Worm (Caenorhabditis elegans) whole organism, midembryonic: ENCODE measurements around the gene F19B6.10.

Experiments
- T22C8.4 ChIP-seq: fragments of 200-800 bp; sonication (Bioruptor generic); IDR thresholded peaks from 2 replicates; pipeline ENCODE4 v1.3.6; 2022; ENCODE audit warnings: missing genetic modification characterization, missing compliant biosample characterization
- cog-1 ChIP-seq: sonication (generic microtip); optimal IDR thresholded peaks from 2 replicates; lab custom pipeline; 2016; ENCODE audit warnings: missing genetic modification characterization, missing compliant biosample characterization
- flt-1 ChIP-seq: fragments of 200-800 bp; sonication (Bioruptor generic); IDR thresholded peaks from 2 replicates; pipeline ENCODE4 v1.3.6; 2022; ENCODE audit warnings: missing genetic modification characterization, missing compliant biosample characterization
- klf-2 ChIP-seq: fragments of 200-800 bp; sonication (Bioruptor generic); conservative IDR thresholded peaks from 2 replicates; pipeline ENCODE4 v1.3.6; 2022; ENCODE audit warnings: missing genetic modification reagents, missing genetic modification characterization, missing compliant biosample characterization
- med-1 ChIP-seq: sonication (generic microtip); optimal IDR thresholded peaks from 2 replicates; lab custom pipeline; 2017; ENCODE audit warnings: missing genetic modification characterization, mild to moderate bottlenecking, missing compliant biosample characterization, antibody characterized with exemption, missing genetic modification reagents; ENCODE audit not compliant: insufficient read depth
- ref-1 ChIP-seq: fragments of 200-800 bp; sonication (Bioruptor generic); conservative IDR thresholded peaks from 2 replicates; pipeline ENCODE4 v1.3.6; 2022; ENCODE audit warnings: missing genetic modification reagents, missing genetic modification characterization, missing compliant biosample characterization
- tab-1 ChIP-seq: fragments of 200-800 bp; sonication (Bioruptor generic); IDR thresholded peaks from 2 replicates; pipeline ENCODE4 v1.3.6; 2022; ENCODE audit warnings: missing genetic modification characterization, missing compliant biosample characterization
- ztf-23 ChIP-seq: fragments of 200-800 bp; sonication (Bioruptor generic); IDR thresholded peaks from 2 replicates; pipeline ENCODE4 v1.3.6; 2022; ENCODE audit warnings: missing genetic modification reagents, missing genetic modification characterization, missing compliant biosample characterization
- ztf-29 ChIP-seq: fragments of 200-800 bp; sonication (Bioruptor generic); IDR thresholded peaks from 2 replicates; pipeline ENCODE4 v1.3.6; 2022; ENCODE audit warnings: missing genetic modification reagents, missing genetic modification characterization, missing compliant biosample characterization

The F19B6.10 gene

DNA sequence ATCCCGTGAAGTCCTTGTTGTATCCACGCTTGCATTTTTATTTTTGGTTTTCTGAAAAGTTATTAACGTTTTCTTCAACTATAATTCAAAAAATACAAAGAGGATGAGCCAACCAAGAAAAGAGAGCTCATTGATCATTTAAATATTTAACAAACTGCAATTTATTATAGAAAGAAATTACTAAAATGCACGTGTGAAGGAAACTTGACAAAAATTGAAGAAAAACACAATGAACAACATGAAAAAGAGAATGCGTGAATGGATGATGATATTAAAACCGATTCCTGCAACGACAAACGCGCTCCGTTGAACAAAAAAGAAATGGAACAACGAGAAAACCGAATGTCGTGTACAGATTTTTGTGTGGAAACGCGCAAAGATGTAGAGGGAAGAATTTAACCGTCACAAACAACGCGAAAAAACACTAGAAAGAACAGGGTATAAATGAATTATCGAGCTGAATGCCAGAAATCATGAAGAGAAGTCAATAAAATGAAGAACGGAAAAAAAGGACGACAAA lies 6.1 kb upstream of the F19B6.10 start, which contains the start of gene ufd-1:
ufd-1 (minus strand) TSS at position 51 of the 520 bp plus-strand sequence.
- no peak for TF ChIP-seq ref-1
- no peak for TF ChIP-seq ztf-29 (GFP tag; lab: Robert Waterston, UW)
- no peak for TF ChIP-seq klf-2 (GFP tag; lab: Robert Waterston, UW)
- TF ChIP-seq T22C8.4 (GFP tag; lab: Robert Waterston, UW): no peak
- TF ChIP-seq med-1 (GFP tag; lab: Kevin White, UChicago): no peak
- no peak for TF ChIP-seq tab-1 (GFP tag; lab: Robert Waterston, UW)
- no peak for TF ChIP-seq flt-1
- no peak for TF ChIP-seq ztf-23 (GFP tag; lab: Robert Waterston, UW)
- TF ChIP-seq cog-1 (tag; lab: Kevin White, UChicago): no peak

DNA sequence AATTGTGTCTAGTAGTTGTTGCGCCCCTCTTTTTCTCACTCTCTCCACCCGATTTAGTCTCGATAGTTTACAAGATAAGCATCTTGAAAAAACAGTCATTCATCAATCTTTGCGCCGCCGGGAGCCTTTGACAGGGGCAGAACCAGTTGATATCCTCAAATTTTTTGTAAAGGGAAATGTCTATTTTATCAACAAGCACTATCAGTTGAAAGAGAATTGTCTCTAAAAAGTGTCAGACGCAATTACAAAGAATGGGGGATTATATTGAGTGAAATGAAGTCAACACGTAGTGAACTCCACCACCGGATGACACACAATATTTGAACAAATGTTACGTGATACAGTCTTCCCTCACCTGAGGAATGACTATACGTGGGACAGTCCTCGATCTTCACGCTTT lies 2.9 kb upstream of the F19B6.10 start:
- TF ChIP-seq ztf-23 (GFP tag; lab: Robert Waterston, UW) (no peak), T22C8.4 (GFP tag; lab: Robert Waterston, UW) (no peak), ref-1 (no peak), flt-1 (no peak), med-1 (GFP tag; lab: Kevin White, UChicago) (no peak), ztf-29 (GFP tag; lab: Robert Waterston, UW) (no peak), cog-1 (tag; lab: Kevin White, UChicago) (no peak), klf-2 (GFP tag; lab: Robert Waterston, UW) (no peak)

DNA sequence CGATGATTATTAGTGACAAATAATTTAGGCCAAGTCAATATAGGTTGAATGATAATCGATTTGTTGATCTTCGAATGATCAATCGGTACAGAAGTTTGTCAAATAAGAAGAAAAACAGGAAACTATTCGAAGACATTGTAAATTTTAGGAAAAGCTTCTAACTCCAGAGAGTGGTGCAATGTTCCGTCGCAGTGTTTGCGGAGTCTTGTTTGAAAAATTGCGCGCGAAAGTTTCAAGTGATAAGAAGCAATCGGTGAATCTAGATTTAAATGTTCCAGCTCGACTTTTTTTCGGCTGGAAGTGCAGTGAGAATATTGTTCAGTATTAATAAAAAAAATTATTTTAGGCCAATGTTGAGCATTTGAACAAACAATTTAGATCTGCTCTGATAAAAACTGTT lies 2.3 kb upstream of the F19B6.10 start:
- TF ChIP-seq flt-1: no peak

DNA sequence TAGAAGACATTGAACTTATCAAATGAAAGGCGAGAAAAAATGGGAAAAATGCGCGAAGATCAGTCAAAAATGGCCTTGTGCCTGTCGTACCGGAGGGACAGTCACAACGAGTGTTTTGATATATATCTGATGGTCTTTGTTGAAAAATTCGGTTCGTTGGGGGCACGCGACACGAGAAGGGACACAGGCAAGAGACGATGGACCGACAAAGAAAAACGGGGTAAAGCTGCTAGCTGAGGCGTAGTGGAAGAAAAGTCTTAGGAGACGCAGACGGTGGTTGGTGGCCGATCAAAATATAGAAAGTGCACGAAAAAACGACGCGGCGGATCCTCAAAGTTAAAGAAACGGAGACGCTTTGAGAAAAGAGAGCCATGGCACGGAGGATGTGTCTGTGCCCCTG lies 1.7 kb upstream of the F19B6.10 start:
- TF ChIP-seq med-1 (GFP tag; lab: Kevin White, UChicago) (no peak), ztf-23 (GFP tag; lab: Robert Waterston, UW) (no peak), tab-1 (GFP tag; lab: Robert Waterston, UW) (no peak), ref-1 (no peak), cog-1 (tag; lab: Kevin White, UChicago) (no peak), flt-1 (no peak), T22C8.4 (GFP tag; lab: Robert Waterston, UW) (no peak), ztf-29 (GFP tag; lab: Robert Waterston, UW) (no peak), klf-2 (GFP tag; lab: Robert Waterston, UW) (no peak)

DNA sequence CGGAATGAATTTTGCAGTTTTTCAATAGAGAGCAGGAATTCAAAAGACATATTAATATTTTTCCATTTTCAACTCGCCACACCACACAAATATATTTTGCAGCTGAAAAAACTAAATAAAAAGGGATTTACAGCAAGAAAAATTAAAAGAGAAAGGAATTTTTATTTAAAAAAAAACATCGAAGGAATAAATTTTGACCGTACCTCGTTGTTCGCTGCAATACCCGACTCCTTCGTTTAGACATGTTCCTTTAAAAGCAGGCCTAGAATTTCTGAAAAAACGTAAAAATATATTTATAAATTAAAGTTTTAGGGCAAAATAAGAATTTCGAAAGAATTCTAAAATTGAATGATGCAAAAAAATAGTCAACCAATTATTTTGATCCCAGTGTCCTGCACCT lies 1.2 kb upstream of the F19B6.10 start, which contains the start of gene F19B6.1:
F19B6.1 (minus strand) TSS at position 278 of the 400 bp plus-strand sequence.
- TF ChIP-seq cog-1 (tag; lab: Kevin White, UChicago): no peak
- TF ChIP-seq ztf-23 (GFP tag; lab: Robert Waterston, UW): no peak
- TF ChIP-seq tab-1 (GFP tag; lab: Robert Waterston, UW): no peak
- TF ChIP-seq T22C8.4 (GFP tag; lab: Robert Waterston, UW): no peak
- no peak for TF ChIP-seq ztf-29 (GFP tag; lab: Robert Waterston, UW)
- no peak for TF ChIP-seq ref-1
- no peak for TF ChIP-seq flt-1
- TF ChIP-seq klf-2 (GFP tag; lab: Robert Waterston, UW): no peak
- no peak for TF ChIP-seq med-1 (GFP tag; lab: Kevin White, UChicago)

DNA sequence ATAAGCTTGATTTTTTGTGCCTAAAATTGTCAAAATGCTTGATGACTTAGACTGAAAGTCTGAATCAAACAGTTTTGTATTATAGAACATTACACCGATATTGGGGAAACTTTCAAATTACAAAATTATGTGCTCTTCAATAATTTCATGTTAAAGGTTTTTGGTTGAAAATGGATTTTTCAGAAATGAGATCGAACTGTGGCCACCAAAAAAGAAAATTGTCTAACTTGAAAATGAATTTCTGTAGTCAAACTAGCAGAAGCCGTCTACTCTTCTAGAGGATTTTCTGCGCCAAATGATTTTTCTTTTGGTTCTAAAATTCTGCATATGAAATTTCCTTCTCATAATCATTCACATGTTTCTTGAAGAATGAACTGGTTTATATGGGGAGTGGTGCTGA lies 3.9 kb downstream of the F19B6.10 start:
- TF ChIP-seq tab-1 (GFP tag; lab: Robert Waterston, UW) (no peak), klf-2 (GFP tag; lab: Robert Waterston, UW) (no peak), ztf-29 (GFP tag; lab: Robert Waterston, UW) (no peak), flt-1 (no peak), ref-1 (no peak), med-1 (GFP tag; lab: Kevin White, UChicago) (no peak)

DNA sequence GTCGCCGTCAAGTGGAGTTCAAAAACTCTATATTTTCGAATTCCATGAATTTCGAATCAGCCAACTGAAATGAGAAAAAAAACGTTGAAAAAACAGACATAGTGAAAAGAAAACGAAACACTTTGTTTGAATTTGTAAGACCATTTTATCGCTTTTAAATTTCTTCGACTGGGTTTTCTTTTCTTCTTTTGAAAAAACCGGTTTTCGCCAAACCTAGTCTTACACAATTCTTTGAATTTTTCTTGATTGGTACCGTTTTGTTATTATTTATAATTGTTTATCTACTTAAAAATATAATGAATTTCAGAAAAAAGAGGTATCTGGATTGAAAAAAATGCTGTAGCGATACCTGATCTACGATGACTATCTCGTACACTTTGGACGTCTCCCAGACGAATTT lies 12.6 kb downstream of the F19B6.10 start, which contains the start of gene best-22:
best-22 (plus strand) TSS at position 301 of the 400 bp plus-strand sequence.
- TF ChIP-seq ref-1 (no peak), klf-2 (GFP tag; lab: Robert Waterston, UW) (no peak), ztf-23 (GFP tag; lab: Robert Waterston, UW) (no peak), T22C8.4 (GFP tag; lab: Robert Waterston, UW) (no peak), med-1 (GFP tag; lab: Kevin White, UChicago) (no peak), cog-1 (tag; lab: Kevin White, UChicago) (no peak)

DNA sequence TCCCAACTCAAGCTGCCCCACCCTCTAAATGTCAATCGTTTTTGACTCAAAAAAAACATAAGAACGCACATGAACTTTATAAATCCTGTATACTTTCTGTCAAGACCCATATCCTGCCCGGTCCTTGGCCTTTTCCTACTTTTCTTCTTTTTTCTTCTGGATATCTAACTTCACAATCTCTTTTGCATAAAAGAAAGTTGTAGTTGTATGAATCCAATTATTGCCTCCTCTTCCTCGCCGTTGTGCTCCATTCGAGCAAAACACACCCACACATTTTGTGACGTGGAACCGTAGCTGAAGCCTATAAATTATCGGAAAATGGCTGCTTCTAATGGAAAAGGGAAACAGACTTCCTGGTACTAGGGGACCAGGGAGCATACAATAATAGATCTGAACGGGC lies 13.2 kb downstream of the F19B6.10 start:
- no peak for TF ChIP-seq flt-1
- no peak for TF ChIP-seq ref-1
- no peak for TF ChIP-seq klf-2 (GFP tag; lab: Robert Waterston, UW)
- no peak for TF ChIP-seq tab-1 (GFP tag; lab: Robert Waterston, UW)
- no peak for TF ChIP-seq ztf-29 (GFP tag; lab: Robert Waterston, UW)
- TF ChIP-seq ztf-23 (GFP tag; lab: Robert Waterston, UW): no peak
- TF ChIP-seq cog-1 (tag; lab: Kevin White, UChicago): no peak
- TF ChIP-seq T22C8.4 (GFP tag; lab: Robert Waterston, UW): no peak
- no peak for TF ChIP-seq med-1 (GFP tag; lab: Kevin White, UChicago)

DNA sequence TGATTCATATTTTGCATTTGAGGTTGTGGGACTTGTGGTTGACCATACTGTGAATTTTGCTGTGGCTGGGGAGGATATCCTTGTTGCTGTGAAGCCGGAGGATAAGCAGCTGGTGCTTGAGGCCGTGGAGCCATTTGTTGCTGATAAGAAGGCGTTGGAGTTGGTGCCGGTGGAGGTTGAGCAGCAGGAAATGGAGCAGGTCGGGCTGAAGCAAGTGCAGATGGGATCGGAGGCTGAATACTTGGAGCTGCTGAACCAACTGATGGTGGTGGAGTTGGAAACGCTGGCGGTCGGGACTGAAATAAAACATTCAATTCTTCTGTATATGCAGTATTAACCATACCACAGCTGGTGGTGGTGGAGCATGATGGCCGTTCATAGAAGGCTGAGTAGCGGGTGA lies 23.0 kb downstream of the F19B6.10 start:
- TF ChIP-seq med-1 (GFP tag; lab: Kevin White, UChicago) (no peak), cog-1 (tag; lab: Kevin White, UChicago) (no peak), klf-2 (GFP tag; lab: Robert Waterston, UW) (no peak), ref-1 (no peak), ztf-29 (GFP tag; lab: Robert Waterston, UW) (no peak), ztf-23 (GFP tag; lab: Robert Waterston, UW) (no peak), flt-1 (no peak), tab-1 (GFP tag; lab: Robert Waterston, UW) (no peak), T22C8.4 (GFP tag; lab: Robert Waterston, UW) (no peak)

DNA sequence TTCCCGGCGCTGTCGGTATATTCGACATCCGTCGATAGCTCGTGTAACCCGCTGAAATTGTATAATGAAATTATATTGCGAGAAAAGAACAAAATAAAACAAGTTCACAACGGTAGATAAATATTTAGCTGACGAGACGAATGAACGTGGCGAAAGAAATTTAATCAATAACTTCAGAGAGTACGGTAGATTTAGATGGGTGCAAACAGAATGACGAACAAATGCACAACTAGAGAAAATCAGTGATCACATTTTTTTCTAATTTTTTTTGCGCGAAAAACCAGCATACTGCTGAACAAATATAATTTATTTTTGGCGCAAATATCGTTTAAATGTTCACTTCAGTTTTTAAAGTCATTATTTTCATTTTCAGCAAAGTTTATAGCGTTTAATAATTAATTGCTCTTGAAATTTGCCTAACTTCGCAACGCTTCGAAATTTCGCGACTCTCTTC lies 23.8 kb downstream of the F19B6.10 start, which contains the start of gene sec-24.2:
sec-24.2 (minus strand) TSS at position 51 of the 454 bp plus-strand sequence.
- TF ChIP-seq tab-1 (GFP tag; lab: Robert Waterston, UW) (no peak), flt-1 (no peak), cog-1 (tag; lab: Kevin White, UChicago) (no peak), ztf-23 (GFP tag; lab: Robert Waterston, UW) (no peak), med-1 (GFP tag; lab: Kevin White, UChicago) (no peak), ref-1 (no peak), ztf-29 (GFP tag; lab: Robert Waterston, UW) (no peak), klf-2 (GFP tag; lab: Robert Waterston, UW) (no peak), T22C8.4 (GFP tag; lab: Robert Waterston, UW) (no peak)
